Worm (Caenorhabditis elegans): ENCODE data around the gene usp-50.

Gene usp-50

DNA sequence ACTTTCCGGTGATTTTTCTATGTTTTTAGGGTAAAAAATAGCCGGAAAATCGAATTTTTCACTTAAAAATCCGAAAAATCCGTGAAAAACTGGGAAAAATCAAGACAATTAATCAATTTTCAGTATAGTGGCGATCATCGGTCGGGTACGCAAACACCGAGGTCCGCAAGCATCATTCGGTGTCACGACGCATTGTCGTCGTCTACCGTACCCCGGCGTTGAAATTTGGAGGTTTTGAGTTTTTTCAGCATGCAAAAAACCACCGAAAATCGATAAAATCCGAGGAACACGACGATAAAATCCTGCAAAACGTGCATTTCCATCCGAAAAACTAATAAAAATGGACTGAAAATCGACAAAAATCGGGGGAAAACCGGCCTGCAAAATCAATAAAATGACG is 57.0 kb downstream of the usp-50 start:
- TF ChIP-seq attf-5 (GFP tag; optimal IDR thresholded peaks at IDR 0.05): peak; percentile 32
- TF ChIP-seq tbp1 (GFP tag; optimal IDR thresholded peaks at IDR 0.05): peak; percentile 3
- TF ChIP-seq let-526 (GFP tag; IDR thresholded peaks at IDR 0.05): no peak
- TF ChIP-seq hlh-26 (GFP tag; conservative IDR thresholded peaks at IDR 0.05): no peak
- TF ChIP-seq D2030.7 (GFP tag; IDR thresholded peaks at IDR 0.05): peak; percentile 44; the same call in 1 of the 2 replicates
- TF ChIP-seq hrde-1 (tag; optimal IDR thresholded peaks at IDR 0.05; ENCODE audit: borderline replicate concordance): no peak
- TF ChIP-seq mcd-1 (GFP tag; IDR thresholded peaks at IDR 0.05): peak; percentile 57
- TF ChIP-seq snpc-4 (GFP tag; optimal IDR thresholded peaks at IDR 0.05): no peak
- peak in 1 of 4 experiments; percentile 30 for TF ChIP-seq snpc-4 (tag; optimal IDR thresholded peaks at IDR 0.05)
- peak; percentile 78 for TF ChIP-seq lsl-1 (GFP tag; optimal IDR thresholded peaks at IDR 0.05)

ce11 chrV:17982935-17983334 is 58.2 kb downstream of the usp-50 start:
- TF ChIP-seq hlh-12 (tag; optimal IDR thresholded peaks at IDR 0.05): no peak
- TF ChIP-seq lsl-1 (GFP tag; optimal IDR thresholded peaks at IDR 0.05): peak; percentile 87
- peak; percentile 50; the same call in 1 of the 2 replicates for TF ChIP-seq D2030.7 (GFP tag; IDR thresholded peaks at IDR 0.05)
